Worm (Caenorhabditis elegans) whole organism, late embryonic: ENCODE data around the gene pho-12.

ENCODE experiments used
- C08G9.2 ChIP-seq: sonication (generic microtip); optimal IDR thresholded peaks from 2 replicates; lab custom pipeline; 2016; ENCODE audit warnings: mild to moderate bottlenecking, missing genetic modification characterization, moderate library complexity, missing compliant biosample characterization
- C38D4.7 ChIP-seq: fragments of 200-800 bp; sonication (Bioruptor generic); optimal IDR thresholded peaks from 2 replicates; lab custom pipeline; 2018; ENCODE audit warnings: mild to moderate bottlenecking, missing genetic modification characterization, moderate library complexity, missing compliant biosample characterization
- T23F11.4 ChIP-seq: fragments of 200-800 bp; sonication (Bioruptor generic); optimal IDR thresholded peaks from 2 replicates; lab custom pipeline; 2018; ENCODE audit warnings: mild to moderate bottlenecking, missing genetic modification characterization, missing compliant biosample characterization
- Y22D7AL.16 ChIP-seq: sonication (generic microtip); optimal IDR thresholded peaks from 2 replicates; lab custom pipeline; 2016; ENCODE audit warnings: missing genetic modification characterization, missing compliant biosample characterization
- ama-1 ChIP-seq: fragments of 150-350 bp; optimal IDR thresholded peaks from 2 replicates; lab custom pipeline; 2014
- ceh-18 ChIP-seq: sonication (generic microtip); optimal IDR thresholded peaks from 2 replicates; lab custom pipeline; 2016; ENCODE audit warnings: missing genetic modification characterization, missing compliant biosample characterization
- ceh-19 ChIP-seq: fragments of 200-800 bp; sonication (Bioruptor generic); optimal IDR thresholded peaks from 2 replicates; lab custom pipeline; 2018; ENCODE audit warnings: mild to moderate bottlenecking, missing genetic modification characterization, missing compliant biosample characterization
- ceh-2 ChIP-seq: sonication (generic microtip); optimal IDR thresholded peaks from 2 replicates; lab custom pipeline; 2016; ENCODE audit warnings: missing genotype, missing genetic modification characterization, missing compliant biosample characterization
- ceh-24 ChIP-seq: sonication (generic microtip); optimal IDR thresholded peaks from 2 replicates; lab custom pipeline; 2016; ENCODE audit warnings: mild to moderate bottlenecking, missing genetic modification characterization, missing compliant biosample characterization
- ceh-30 ChIP-seq: fragments of 150-350 bp; optimal IDR thresholded peaks from 2 replicates; lab custom pipeline; 2014; ENCODE audit warnings: missing biosample characterization, missing genetic modification characterization
- ceh-31 ChIP-seq: sonication (generic microtip); optimal IDR thresholded peaks from 2 replicates; lab custom pipeline; 2016; ENCODE audit warnings: missing genetic modification characterization, missing compliant biosample characterization
- ceh-34 ChIP-seq: sonication (generic microtip); optimal IDR thresholded peaks from 2 replicates; lab custom pipeline; 2016; ENCODE audit warnings: mild to moderate bottlenecking, missing genetic modification characterization, missing compliant biosample characterization
- ceh-45 ChIP-seq: fragments of 200-800 bp; sonication (Bioruptor generic); IDR thresholded peaks from 2 replicates; pipeline ENCODE4 v1.3.6; 2022; ENCODE audit warnings: missing genetic modification reagents, missing genetic modification characterization, missing compliant biosample characterization
- ceh-48 ChIP-seq: sonication (generic microtip); optimal IDR thresholded peaks from 2 replicates; lab custom pipeline; 2016; ENCODE audit warnings: missing genetic modification characterization, inconsistent platforms, missing compliant biosample characterization
- ceh-6 ChIP-seq: fragments of 200-800 bp; sonication (Bioruptor generic); optimal IDR thresholded peaks from 2 replicates; lab custom pipeline; 2018; ENCODE audit warnings: mild to moderate bottlenecking, missing genetic modification characterization, missing compliant biosample characterization
- ceh-9 ChIP-seq: sonication (generic microtip); optimal IDR thresholded peaks from 2 replicates; lab custom pipeline; 2016; ENCODE audit warnings: mild to moderate bottlenecking, missing genetic modification characterization, inconsistent platforms, missing compliant biosample characterization
- elt-2 ChIP-seq: sonication (generic microtip); optimal IDR thresholded peaks from 2 replicates; lab custom pipeline; 2016; ENCODE audit warnings: missing genetic modification reagents, missing genetic modification characterization, missing compliant biosample characterization
- ets-4 ChIP-seq: sonication (generic microtip); optimal IDR thresholded peaks from 2 replicates; lab custom pipeline; 2016; ENCODE audit warnings: missing genetic modification characterization, missing compliant biosample characterization
- eyg-1 ChIP-seq: sonication (generic microtip); optimal IDR thresholded peaks from 2 replicates; lab custom pipeline; 2016; ENCODE audit warnings: missing genotype, missing genetic modification characterization, missing compliant biosample characterization
- fax-1 ChIP-seq: sonication (generic microtip); optimal IDR thresholded peaks from 2 replicates; lab custom pipeline; 2016; ENCODE audit warnings: missing genotype, missing genetic modification characterization, missing compliant biosample characterization
- fkh-10 ChIP-seq: fragments of 150-350 bp; optimal IDR thresholded peaks from 2 replicates; lab custom pipeline; 2014; ENCODE audit warnings: missing biosample characterization, missing genetic modification reagents, missing genetic modification characterization
- fkh-6 ChIP-seq: sonication (generic microtip); optimal IDR thresholded peaks from 2 replicates; lab custom pipeline; 2016; ENCODE audit warnings: missing genetic modification characterization, missing compliant biosample characterization
- hlh-15 ChIP-seq: sonication (generic microtip); optimal IDR thresholded peaks from 2 replicates; lab custom pipeline; 2016; ENCODE audit warnings: missing genetic modification characterization, missing compliant biosample characterization
- hlh-30 ChIP-seq: sonication (generic microtip); optimal IDR thresholded peaks from 2 replicates; lab custom pipeline; 2017; ENCODE audit warnings: antibody characterized with exemption, missing genetic modification characterization, missing compliant biosample characterization; ENCODE audit not compliant: insufficient read depth
- hlh-6 ChIP-seq: sonication (generic microtip); optimal IDR thresholded peaks from 2 replicates; lab custom pipeline; 2016; ENCODE audit warnings: missing genotype, missing genetic modification characterization, missing compliant biosample characterization
- hlh-8 ChIP-seq: sonication (generic microtip); optimal IDR thresholded peaks from 2 replicates; lab custom pipeline; 2016; ENCODE audit warnings: missing genotype, missing genetic modification characterization, missing compliant biosample characterization
- lin-11 ChIP-seq: fragments of 200-800 bp; sonication (Bioruptor generic); optimal IDR thresholded peaks from 2 replicates; lab custom pipeline; 2018; ENCODE audit warnings: mild to moderate bottlenecking, missing genetic modification characterization, missing compliant biosample characterization
- mec-3 ChIP-seq: sonication (generic microtip); optimal IDR thresholded peaks from 2 replicates; lab custom pipeline; 2016; ENCODE audit warnings: borderline replicate concordance, missing genetic modification characterization, missing compliant biosample characterization
- nhr-11 ChIP-seq: fragments of 150-350 bp; optimal IDR thresholded peaks from 2 replicates; lab custom pipeline; 2014; ENCODE audit warnings: missing biosample characterization, missing genetic modification characterization
- nhr-232 ChIP-seq: sonication (generic microtip); optimal IDR thresholded peaks from 2 replicates; lab custom pipeline; 2016; ENCODE audit warnings: missing genetic modification characterization, missing compliant biosample characterization
- odd-2 ChIP-seq: sonication (generic microtip); optimal IDR thresholded peaks from 2 replicates; lab custom pipeline; 2017; ENCODE audit warnings: antibody characterized with exemption, mild to moderate bottlenecking, missing genetic modification characterization, missing compliant biosample characterization
- pag-3 ChIP-seq: sonication (generic microtip); optimal IDR thresholded peaks from 2 replicates; lab custom pipeline; 2016; ENCODE audit warnings: missing compliant biosample characterization, missing genetic modification characterization, borderline replicate concordance
- pat-9 ChIP-seq: fragments of 200-800 bp; sonication (Bioruptor generic); optimal IDR thresholded peaks from 2 replicates; lab custom pipeline; 2018; ENCODE audit warnings: mild to moderate bottlenecking, missing genetic modification characterization, moderate library complexity, missing compliant biosample characterization
- pax-1 ChIP-seq: fragments of 150-350 bp; optimal IDR thresholded peaks from 2 replicates; lab custom pipeline; 2014; ENCODE audit warnings: missing biosample characterization, missing genetic modification characterization
- pha-2 ChIP-seq: sonication (generic microtip); optimal IDR thresholded peaks from 2 replicates; lab custom pipeline; 2017; ENCODE audit warnings: mild to moderate bottlenecking, missing genetic modification characterization, missing compliant biosample characterization
- pha-4 ChIP-seq: fragments of 150-350 bp; optimal IDR thresholded peaks from 2 replicates; lab custom pipeline; 2018; ENCODE audit warnings: missing biosample characterization, missing genetic modification reagents, missing genetic modification characterization
- pros-1 ChIP-seq: fragments of 150-350 bp; optimal IDR thresholded peaks from 2 replicates; lab custom pipeline; 2014; ENCODE audit warnings: missing biosample characterization, missing genetic modification reagents, missing genetic modification characterization
- rnt-1 ChIP-seq: sonication (generic microtip); optimal IDR thresholded peaks from 2 replicates; lab custom pipeline; 2016; ENCODE audit warnings: missing genetic modification characterization, missing compliant biosample characterization
- sdc-2 ChIP-seq: sonication (generic microtip); optimal IDR thresholded peaks from 2 replicates; lab custom pipeline; 2016; ENCODE audit warnings: missing genotype, missing genetic modification characterization, missing compliant biosample characterization
- sox-2 ChIP-seq: fragments of 200-800 bp; sonication (Bioruptor generic); IDR thresholded peaks from 2 replicates; pipeline ENCODE4 v1.3.6; 2022; ENCODE audit warnings: missing genetic modification reagents, missing genetic modification characterization, missing compliant biosample characterization
- syd-9 ChIP-seq: sonication (generic microtip); optimal IDR thresholded peaks from 2 replicates; lab custom pipeline; 2016; ENCODE audit warnings: mild to moderate bottlenecking, missing genetic modification characterization, moderate library complexity, missing compliant biosample characterization
- tbx-7 ChIP-seq: sonication (generic microtip); optimal IDR thresholded peaks from 2 replicates; lab custom pipeline; 2016; ENCODE audit warnings: missing genotype, missing genetic modification characterization, missing compliant biosample characterization
- ttx-3 ChIP-seq: sonication (generic microtip); optimal IDR thresholded peaks from 2 replicates; lab custom pipeline; 2016; ENCODE audit warnings: missing genetic modification reagents, missing genetic modification characterization, missing compliant biosample characterization
- unc-55 ChIP-seq: sonication (generic microtip); optimal IDR thresholded peaks from 2 replicates; lab custom pipeline; 2017; ENCODE audit warnings: missing biosample characterization, missing genetic modification reagents, missing genetic modification characterization
- unc-86 ChIP-seq: sonication (generic microtip); optimal IDR thresholded peaks from 2 replicates; lab custom pipeline; 2016; ENCODE audit warnings: missing genetic modification characterization, missing compliant biosample characterization
- zip-5 ChIP-seq: sonication (generic microtip); optimal IDR thresholded peaks from 2 replicates; lab custom pipeline; 2016; ENCODE audit warnings: missing genetic modification characterization, missing compliant biosample characterization
- ztf-16 ChIP-seq: sonication (generic microtip); optimal IDR thresholded peaks from 2 replicates; lab custom pipeline; 2017; ENCODE audit warnings: missing genetic modification characterization, missing compliant biosample characterization

pho-12 gene

DNA sequence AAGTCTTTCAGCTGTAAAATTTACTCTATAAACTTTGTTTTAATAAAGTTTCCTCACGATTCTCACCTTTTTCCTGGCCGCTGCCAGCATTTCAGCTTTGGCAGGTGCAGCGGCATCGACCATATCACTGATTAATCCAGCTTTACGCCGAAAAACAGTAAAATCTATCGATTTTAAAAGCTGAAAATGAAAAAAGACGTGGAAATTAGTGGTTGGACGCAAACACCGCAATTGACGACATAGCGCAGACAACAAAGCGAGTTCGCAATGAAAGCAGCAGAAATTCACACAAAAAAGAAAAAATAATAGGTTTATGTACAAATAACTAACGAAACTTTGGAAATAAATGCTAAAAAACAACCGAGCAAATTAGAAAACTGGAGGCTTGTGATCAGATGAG, 20.7 kb downstream of the pho-12 start, which contains the start of gene golg-2:
golg-2 (minus strand) TSS at position 180 of the 400 bp plus-strand sequence.
- TF ChIP-seq syd-9 (tag; lab: Kevin White, UChicago) (no peak), elt-2 (peak; percentile 45)

DNA sequence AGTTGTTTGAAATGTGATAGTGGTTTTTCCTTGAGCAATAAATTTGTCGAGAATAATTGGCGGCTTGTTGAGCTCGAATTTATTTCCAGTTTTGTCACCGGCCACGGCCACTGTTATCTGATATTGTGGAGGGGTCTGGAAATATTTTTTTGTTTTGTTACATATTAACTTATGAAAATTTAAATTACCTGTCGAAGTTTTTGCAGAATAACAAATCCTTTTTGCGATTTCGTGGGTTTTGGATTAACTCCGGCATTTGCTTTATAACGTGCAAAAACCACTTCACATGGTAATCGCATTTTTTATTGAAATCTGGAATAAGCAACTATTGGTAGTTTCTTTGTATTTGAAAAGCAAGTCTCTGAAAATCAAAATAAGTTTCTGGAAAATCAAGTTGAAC, 24.5 kb downstream of the pho-12 start, which contains the start of gene lrr-1:
lrr-1 (minus strand) TSS at position 312 of the 400 bp plus-strand sequence.
- TF ChIP-seq tbx-7 (tag; lab: Kevin White, UChicago), result no peak
- no peak for TF ChIP-seq fkh-10 (GFP tag; lab: Kevin White, UChicago)
- no peak for TF ChIP-seq ceh-19
- TF ChIP-seq ceh-48 (tag; lab: Kevin White, UChicago), result no peak
- no peak for TF ChIP-seq unc-55 (GFP tag; lab: Kevin White, UChicago)
- no peak for TF ChIP-seq hlh-15
- no peak for TF ChIP-seq ztf-16
- TF ChIP-seq ceh-18 (tag; lab: Kevin White, UChicago), result no peak
- TF ChIP-seq T23F11.4 (GFP tag; lab: Kevin White, UChicago), result no peak
- TF ChIP-seq C08G9.2 (tag; lab: Kevin White, UChicago), result no peak
- TF ChIP-seq syd-9 (tag; lab: Kevin White, UChicago), result no peak
- no peak for TF ChIP-seq ceh-6 (GFP tag; lab: Kevin White, UChicago)
- no peak for TF ChIP-seq ceh-34 (tag; lab: Kevin White, UChicago)

DNA sequence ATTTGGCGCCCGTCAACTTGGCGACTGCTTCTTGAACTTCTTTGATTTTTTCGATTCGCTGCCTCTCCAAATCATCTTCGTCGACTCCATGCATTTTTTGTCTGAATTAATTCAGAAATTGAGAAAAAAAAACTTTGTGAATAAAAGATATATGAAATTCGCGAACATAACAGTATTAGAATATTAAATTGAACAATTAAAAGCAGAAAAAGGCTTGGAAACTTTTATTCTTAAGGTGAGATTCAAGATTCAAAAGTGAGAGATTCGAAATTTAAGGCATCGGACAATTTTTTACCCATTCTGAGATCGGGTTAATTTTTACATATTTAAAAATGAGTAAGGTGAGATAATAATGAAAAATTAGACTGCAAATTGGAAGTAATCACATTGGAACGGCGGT, 26.7 kb downstream of the pho-12 start, which contains the start of gene F33G12.3:
F33G12.3 (minus strand) TSS at position 101 of the 400 bp plus-strand sequence.
- no peak for TF ChIP-seq ceh-18 (tag; lab: Kevin White, UChicago)
- no peak for TF ChIP-seq syd-9 (tag; lab: Kevin White, UChicago)
- no peak for TF ChIP-seq odd-2 (tag; lab: Kevin White, UChicago)
- no peak for TF ChIP-seq eyg-1 (tag; lab: Kevin White, UChicago)
- no peak for TF ChIP-seq fkh-6 (tag; lab: Kevin White, UChicago)
- TF ChIP-seq ceh-2 (tag; lab: Kevin White, UChicago), result no peak
- no peak for TF ChIP-seq hlh-30 (tag; lab: Kevin White, UChicago)
- no peak for TF ChIP-seq nhr-232
- no peak for TF ChIP-seq ceh-30
- no peak for TF ChIP-seq mec-3 (tag; lab: Kevin White, UChicago)
- TF ChIP-seq pat-9, result no peak
- no peak for TF ChIP-seq pax-1 (tag; lab: Kevin White, UChicago)
- no peak for TF ChIP-seq sdc-2
- TF ChIP-seq, all 69 proteins: peak for 0

- TF ChIP-seq nhr-232 (peak; percentile 87), C38D4.7 (GFP tag; lab: Kevin White, UChicago) (peak; percentile 85), ceh-45 (GFP tag; lab: Robert Waterston, UW) (peak; percentile 77; the same call in 1 of the 2 replicates), mec-3 (tag; lab: Kevin White, UChicago) (peak; percentile 58), ttx-3 (tag; lab: Kevin White, UChicago) (peak; percentile 81), unc-55 (GFP tag; lab: Kevin White, UChicago) (no peak), nhr-11 (tag; lab: Kevin White, UChicago) (no peak), lin-11 (tag; lab: Kevin White, UChicago) (peak; percentile 75), zip-5 (peak; percentile 73), pax-1 (tag; lab: Kevin White, UChicago) (no peak), C08G9.2 (tag; lab: Kevin White, UChicago) (peak; percentile 86), ceh-24 (tag; lab: Kevin White, UChicago) (peak; percentile 72), fax-1 (tag; lab: Kevin White, UChicago) (peak; percentile 82), pha-4 (tag; lab: Kevin White, UChicago) (no peak), eyg-1 (tag; lab: Kevin White, UChicago) (peak; percentile 88), hlh-30 (tag; lab: Kevin White, UChicago) (no peak), pag-3 (peak; percentile 15), unc-86 (tag; lab: Kevin White, UChicago) (peak; percentile 89), ama-1 (lab: Kevin White, UChicago) (no peak), ceh-31 (peak; percentile 75), hlh-8 (tag; lab: Kevin White, UChicago) (peak; percentile 79), Y22D7AL.16 (peak; percentile 85), hlh-6 (tag; lab: Kevin White, UChicago) (peak; percentile 97), pros-1 (tag; lab: Kevin White, UChicago) (peak; percentile 34), ceh-9 (tag; lab: Kevin White, UChicago) (peak; percentile 49), pha-2 (tag; lab: Kevin White, UChicago) (peak; percentile 88), sox-2 (GFP tag; lab: Robert Waterston, UW) (peak; percentile 54), ets-4 (tag; lab: Kevin White, UChicago) (no peak), rnt-1 (tag; lab: Kevin White, UChicago) (peak; percentile 58)
These were observed 27.9 kb downstream of the pho-12 start for ce11 chrII:5032669-5033068.
